Worm (Caenorhabditis elegans): Measurements from ENCODE around the gene T16A9.5.

- TF ChIP-seq R02D3.7 (tag; optimal IDR thresholded peaks at IDR 0.05) (no peak), jun-1 (tag; optimal IDR thresholded peaks at IDR 0.05) (no peak), lin-15B (tag; optimal IDR thresholded peaks at IDR 0.05) (no peak), ama-1 (optimal IDR thresholded peaks at IDR 0.05) (no peak), ceh-82 (tag; optimal IDR thresholded peaks at IDR 0.05) (no peak), unc-39 (tag; optimal IDR thresholded peaks at IDR 0.05) (no peak), ceh-16 (tag; optimal IDR thresholded peaks at IDR 0.05) (no peak), nhr-28 (tag; optimal IDR thresholded peaks at IDR 0.05) (no peak), aly-2 (tag; optimal IDR thresholded peaks at IDR 0.05) (no peak), pha-4 (tag; optimal IDR thresholded peaks at IDR 0.05) (no peak), fkh-10 (GFP tag; optimal IDR thresholded peaks at IDR 0.05) (no peak)
Observed at ce11 chrV:14248025-14248424, 33.0 kb upstream of the T16A9.5 start, which contains the start of gene K02E11.4.

All from whole organism, L3 larva.